Fruit fly (Drosophila melanogaster) Kc167 (cell line): ENCODE results near the gene NdufV3.
A peak's percentile ranks its signal among the peaks of the same experiment; 100 is the strongest.

ENCODE experiments used
- Myc ChIP-seq: fragments of >200 bp; optimal IDR thresholded peaks from 2 replicates; lab custom pipeline; 2017; ENCODE audit warnings: missing external identifiers
- Sin3A ChIP-seq: fragments of >200 bp; optimal IDR thresholded peaks from 2 replicates; lab custom pipeline; 2018; ENCODE audit warnings: missing external identifiers
- h ChIP-seq: fragments of >200 bp; optimal IDR thresholded peaks from 3 replicates; lab custom pipeline; 2018; ENCODE audit warnings: missing external identifiers
- insv ChIP-seq: fragments of >200 bp; optimal IDR thresholded peaks from 3 replicates; lab custom pipeline; 2018; ENCODE audit warnings: missing external identifiers
- psq ChIP-seq: fragments of >200 bp; optimal IDR thresholded peaks from 2 replicates; lab custom pipeline; 2017; ENCODE audit warnings: missing external identifiers
- ttk ChIP-seq: sonication (Bioruptor generic); optimal IDR thresholded peaks from 2 replicates; lab custom pipeline; 2017; ENCODE audit warnings: missing external identifiers

The NdufV3 gene

DNA sequence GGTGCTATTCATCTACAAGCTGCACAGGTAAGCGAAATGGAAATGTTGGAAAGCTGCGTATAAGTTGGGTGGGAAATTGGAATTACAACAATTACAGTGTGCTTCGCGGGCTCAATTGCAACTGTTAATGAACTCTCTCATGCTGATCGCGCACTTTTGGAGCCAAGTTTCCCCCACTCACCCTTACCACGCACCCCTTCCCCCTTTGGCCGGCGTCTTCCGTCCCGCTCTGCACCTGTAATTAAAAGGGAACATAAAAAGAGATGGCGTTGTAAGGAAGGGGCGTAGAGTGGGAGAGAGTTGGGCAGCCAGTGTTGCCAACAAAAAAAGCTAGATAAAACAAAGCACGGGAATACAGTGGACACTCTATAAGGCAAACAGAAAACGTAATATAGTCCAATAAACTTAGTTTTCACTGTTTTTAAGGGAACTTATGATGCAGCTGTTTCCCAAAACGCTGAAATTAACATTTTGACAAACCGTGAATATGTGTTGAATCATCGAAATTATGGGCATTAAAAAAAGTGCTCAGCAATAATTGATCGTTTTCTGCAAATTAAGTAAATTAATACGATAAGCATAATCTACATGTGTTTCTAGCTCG lies 9.0 kb upstream of the NdufV3 start:
- no peak for TF ChIP-seq psq (lab: Kevin White, UChicago)
- no peak for TF ChIP-seq Myc (lab: Kevin White, UChicago)
- TF ChIP-seq Sin3A: no peak
- TF ChIP-seq ttk: no peak
- no peak for TF ChIP-seq h (lab: Kevin White, UChicago)
- no peak for TF ChIP-seq insv

dm6 chrX:11342168-11342567 lies 7.6 kb upstream of the NdufV3 start:
- TF ChIP-seq Myc (lab: Kevin White, UChicago) (no peak), Sin3A (no peak), ttk (no peak), psq (lab: Kevin White, UChicago) (no peak), h (lab: Kevin White, UChicago) (no peak), insv (no peak)

dm6 chrX:11342771-11343170 lies 7.0 kb upstream of the NdufV3 start:
- TF ChIP-seq h (lab: Kevin White, UChicago): no peak
- TF ChIP-seq ttk: no peak
- no peak for TF ChIP-seq Sin3A
- no peak for TF ChIP-seq psq (lab: Kevin White, UChicago)
- no peak for TF ChIP-seq insv
- no peak for TF ChIP-seq Myc (lab: Kevin White, UChicago)

dm6 chrX:11347809-11348208 lies 2.0 kb upstream of the NdufV3 start, which contains the start of the genes GCS1 and CG11756:
TSS of gene GCS1 (minus strand) at chrX:11348001.
TSS of gene CG11756 (plus strand) at chrX:11348120.
- TF ChIP-seq psq (lab: Kevin White, UChicago) (no peak), h (lab: Kevin White, UChicago) (no peak), Myc (lab: Kevin White, UChicago) (no peak)

- TF ChIP-seq insv (no peak), h (lab: Kevin White, UChicago) (no peak), Sin3A (no peak), ttk (no peak), psq (lab: Kevin White, UChicago) (no peak), Myc (lab: Kevin White, UChicago) (no peak)
Observed at dm6 chrX:11348829-11349228, 969 bp upstream of the NdufV3 start, which contains the start of gene CG1738. TSS of gene CG1738 (plus strand) at chrX:11349049.

- TF ChIP-seq ttk: no peak
- no peak for TF ChIP-seq Sin3A
- no peak for TF ChIP-seq h (lab: Kevin White, UChicago)
- no peak for TF ChIP-seq Myc (lab: Kevin White, UChicago)
- TF ChIP-seq psq (lab: Kevin White, UChicago): no peak
- no peak for TF ChIP-seq insv
Observed at dm6 chrX:11350505-11351327, 918 bp downstream of the NdufV3 start, which contains the start of gene CG1737. TSS of gene CG1737 (plus strand) at chrX:11350608.

DNA sequence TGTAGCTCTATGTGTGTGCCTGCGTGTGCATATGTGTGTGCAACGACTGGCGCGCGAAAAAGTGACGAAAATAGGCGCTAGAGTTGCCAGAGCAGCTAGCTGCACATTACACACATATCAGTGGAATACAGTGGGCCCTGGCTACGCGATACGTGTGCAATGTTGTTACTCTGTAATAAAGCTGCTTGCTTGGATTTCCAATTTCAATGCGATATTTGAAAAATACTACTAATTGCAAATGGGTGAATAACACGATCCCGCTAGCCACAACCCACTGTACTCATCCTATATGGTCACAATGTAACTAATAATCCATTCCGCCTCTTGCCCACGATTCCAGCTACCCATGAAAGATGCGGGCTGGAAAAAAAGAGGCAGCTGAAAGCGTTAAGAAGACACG lies 1.6 kb downstream of the NdufV3 start:
- TF ChIP-seq insv: no peak
- no peak for TF ChIP-seq Sin3A
- no peak for TF ChIP-seq Myc (lab: Kevin White, UChicago)
- no peak for TF ChIP-seq ttk
- no peak for TF ChIP-seq h (lab: Kevin White, UChicago)
- no peak for TF ChIP-seq psq (lab: Kevin White, UChicago)

DNA sequence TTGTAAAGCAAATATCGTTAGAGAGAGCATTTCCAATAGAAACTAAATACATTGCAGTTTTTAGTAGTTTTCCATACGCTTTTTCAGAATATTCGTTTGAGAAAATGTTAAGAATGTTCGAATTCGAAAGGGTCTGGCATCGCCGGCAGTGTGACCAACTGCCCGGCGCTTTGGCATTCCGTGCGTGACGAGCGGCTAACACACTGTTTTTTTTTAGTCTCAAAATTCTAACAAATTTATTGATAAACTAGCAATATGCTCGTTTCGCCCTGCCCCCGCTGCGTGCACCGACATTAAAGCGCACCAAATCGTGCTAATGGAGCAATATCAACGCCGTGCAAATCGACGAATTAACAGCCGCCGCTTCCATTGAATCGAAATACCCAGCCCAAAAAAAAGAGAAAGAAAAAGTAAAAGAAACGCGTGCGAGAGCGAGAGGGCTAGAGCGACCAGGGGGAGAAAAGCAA lies 5.9 kb downstream of the NdufV3 start, which contains the start of gene dsh:
Gene dsh, plus strand, starts transcription at position 174 of the 467 bp plus-strand sequence.
- TF ChIP-seq insv: no peak
- TF ChIP-seq Myc (lab: Kevin White, UChicago): no peak
- TF ChIP-seq ttk: no peak
- no peak for TF ChIP-seq h (lab: Kevin White, UChicago)

- TF ChIP-seq ttk (peak; percentile 64), insv (no peak)
Observed at dm6 chrX:11356648-11357047, 6.8 kb downstream of the NdufV3 start.

DNA sequence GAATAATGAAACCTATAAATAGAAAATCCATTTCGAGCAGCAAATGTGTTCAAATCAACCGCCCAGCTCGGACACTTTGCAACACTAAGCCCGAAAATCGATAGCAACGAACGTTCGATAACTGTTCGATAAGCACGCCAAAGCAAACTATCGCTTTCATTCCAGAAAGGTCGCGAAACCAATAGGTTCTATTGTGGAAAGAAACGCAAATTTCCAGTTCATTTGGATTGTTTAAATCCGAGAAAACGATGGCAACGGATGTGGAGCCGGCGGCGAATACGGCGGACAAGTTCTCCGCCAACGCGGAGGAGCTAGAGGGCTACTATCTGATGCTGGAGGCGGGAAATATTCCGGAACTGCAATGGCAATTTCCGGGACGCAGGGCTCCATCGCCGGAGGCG lies 9.3 kb downstream of the NdufV3 start, which contains the start of gene Pa1:
Gene Pa1, plus strand, starts transcription at position 156 of the 401 bp plus-strand sequence.
- TF ChIP-seq psq (lab: Kevin White, UChicago) (no peak), Myc (lab: Kevin White, UChicago) (no peak), Sin3A (no peak), ttk (no peak), h (lab: Kevin White, UChicago) (no peak), insv (no peak)

- TF ChIP-seq psq (lab: Kevin White, UChicago): peak; percentile 90
- TF ChIP-seq Sin3A: no peak
Observed at dm6 chrX:11367783-11368509, 18.1 kb downstream of the NdufV3 start, which contains the start of the genes hop and Tim8. TSS of gene hop (minus strand) at chrX:11368098. TSS of gene Tim8 (plus strand) at chrX:11368445.

DNA sequence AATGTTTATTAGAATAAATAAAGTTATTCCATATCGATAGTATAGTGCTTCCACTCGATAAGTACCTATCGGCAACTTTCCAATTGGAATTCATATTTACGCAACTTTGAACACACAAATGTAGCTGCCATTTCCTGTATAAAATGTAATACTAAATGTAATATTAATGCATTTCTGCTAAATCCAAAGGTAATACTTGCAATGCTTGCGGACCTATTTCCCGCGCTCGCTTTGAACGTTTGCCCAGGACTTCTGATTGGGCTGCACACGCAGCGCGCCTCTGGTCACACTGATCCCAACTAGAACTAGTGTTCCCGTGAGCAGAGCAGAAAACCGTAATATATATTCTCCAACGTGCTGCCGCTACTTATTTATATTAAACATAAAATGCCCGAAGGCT lies 19.6 kb downstream of the NdufV3 start, which contains the start of gene dlg1:
Gene dlg1, plus strand, starts transcription at position 292 of the 400 bp plus-strand sequence.
- peak; percentile 53 for TF ChIP-seq psq (lab: Kevin White, UChicago)
- no peak for TF ChIP-seq h (lab: Kevin White, UChicago)
- peak; percentile 86 for TF ChIP-seq insv
- TF ChIP-seq Myc (lab: Kevin White, UChicago): no peak
